Fruit fly (Drosophila melanogaster) whole organism, embryonic: ENCODE results near the gene CG5565.

Source experiments
- Antp ChIP-seq: fragments of 200-800 bp; sonication (Bioruptor generic); optimal IDR thresholded peaks from 3 replicates; lab custom pipeline; 2016; ENCODE audit warnings: missing biosample characterization, missing genetic modification characterization
- Blimp-1 ChIP-seq: fragments of 200-800 bp; sonication (Bioruptor generic); optimal IDR thresholded peaks from 3 replicates; lab custom pipeline; 2018; ENCODE audit warnings: missing biosample characterization, missing genetic modification characterization, mild to moderate bottlenecking, moderate library complexity, missing genetic modification reagents
- CG10565 ChIP-seq: fragments of 200-800 bp; sonication (Bioruptor generic); optimal IDR thresholded peaks from 3 replicates; lab custom pipeline; 2016; ENCODE audit warnings: missing biosample characterization, mild to moderate bottlenecking, missing genetic modification characterization
- CG12744 ChIP-seq: fragments of 200-800 bp; sonication (Bioruptor generic); optimal IDR thresholded peaks from 2 replicates; lab custom pipeline; 2016; ENCODE audit warnings: missing biosample characterization, missing genetic modification characterization
- CG1603 ChIP-seq: fragments of 200-800 bp; sonication (Bioruptor generic); optimal IDR thresholded peaks from 2 replicates; lab custom pipeline; 2019; ENCODE audit warnings: missing biosample characterization, mild to moderate bottlenecking, missing genetic modification characterization, moderate library complexity
- CG2129 ChIP-seq: fragments of 200-800 bp; sonication (Bioruptor generic); IDR thresholded peaks from 2 replicates; pipeline ENCODE4 v1.3.6; 2022; ENCODE audit warnings: missing biosample characterization, missing genetic modification characterization; ENCODE audit not compliant: partially characterized antibody
- CG43689 ChIP-seq: fragments of 200-800 bp; sonication (Bioruptor generic); IDR thresholded peaks from 2 replicates; pipeline ENCODE4 v1.3.6; 2022; ENCODE audit warnings: missing biosample characterization, missing genetic modification characterization
- CG4617 ChIP-seq: fragments of 200-800 bp; sonication (Bioruptor generic); optimal IDR thresholded peaks from 3 replicates; lab custom pipeline; 2016; ENCODE audit warnings: missing biosample characterization, missing genetic modification characterization, borderline replicate concordance
- CG6689 ChIP-seq: fragments of 200-800 bp; sonication (Bioruptor generic); IDR thresholded peaks from 2 replicates; pipeline ENCODE4 v1.3.6; 2022; ENCODE audit warnings: missing biosample characterization, missing genetic modification characterization
- CG8388 ChIP-seq: fragments of 200-800 bp; sonication (Bioruptor generic); optimal IDR thresholded peaks from 2 replicates; lab custom pipeline; 2019; ENCODE audit warnings: missing biosample characterization, mild to moderate bottlenecking, missing genetic modification characterization, moderate library complexity
- D ChIP-seq, 2 experiments: fragments of 200-800 bp in 1 of 2; fragments of >200 bp in 1 of 2; sonication (Bioruptor generic) in 1 of 2; optimal IDR thresholded peaks; 2 replicates in 1 of 2; 3 replicates in 1 of 2; lab custom pipeline; 2017; ENCODE audit warnings: mild to moderate bottlenecking in 1 of 2, missing biosample characterization in 1 of 2, missing genetic modification characterization in 1 of 2, missing genetic modification reagents in 1 of 2
- Dp ChIP-seq: fragments of 200-800 bp; sonication (Bioruptor generic); optimal IDR thresholded peaks from 2 replicates; lab custom pipeline; 2018; ENCODE audit warnings: missing biosample characterization, mild to moderate bottlenecking, missing genetic modification characterization, moderate library complexity
- E2f2 ChIP-seq: fragments of 200-800 bp; sonication (Bioruptor generic); IDR thresholded peaks from 2 replicates; pipeline ENCODE4 v1.3.6; 2022; ENCODE audit warnings: missing biosample characterization, missing genetic modification characterization
- H15 ChIP-seq: fragments of 200-800 bp; sonication (Bioruptor generic); IDR thresholded peaks from 3 replicates; pipeline ENCODE4 v1.3.6; 2022; ENCODE audit warnings: missing biosample characterization, missing genetic modification characterization
- Hr3 ChIP-seq: fragments of 200-800 bp; sonication (Bioruptor generic); optimal IDR thresholded peaks from 3 replicates; lab custom pipeline; 2016; ENCODE audit warnings: missing biosample characterization, missing genetic modification characterization
- Hsf ChIP-seq: fragments of 200-800 bp; sonication (Bioruptor generic); optimal IDR thresholded peaks from 3 replicates; lab custom pipeline; 2016; ENCODE audit warnings: missing biosample characterization, missing genetic modification characterization
- Max ChIP-seq: fragments of 200-800 bp; sonication (Bioruptor generic); optimal IDR thresholded peaks from 2 replicates; lab custom pipeline; 2016; ENCODE audit warnings: missing biosample characterization, mild to moderate bottlenecking, missing genetic modification characterization
- Med ChIP-seq: fragments of 200-800 bp; sonication (Bioruptor generic); peaks from one replicate; lab custom pipeline; 2016; ENCODE audit warnings: missing biosample characterization, missing genetic modification characterization, mild to moderate bottlenecking, inconsistent platforms, moderate library complexity
- Oli ChIP-seq: fragments of 200-800 bp; sonication (Bioruptor generic); optimal IDR thresholded peaks from 2 replicates; lab custom pipeline; 2018; ENCODE audit warnings: missing biosample characterization, mild to moderate bottlenecking, missing genetic modification characterization, moderate library complexity
- Xbp1 ChIP-seq: fragments of 200-800 bp; sonication (Bioruptor generic); optimal IDR thresholded peaks from 3 replicates; lab custom pipeline; 2016; ENCODE audit warnings: missing biosample characterization, mild to moderate bottlenecking, missing genetic modification characterization
- bcd ChIP-seq: fragments of 200-800 bp; sonication (Bioruptor generic); optimal IDR thresholded peaks from 2 replicates; lab custom pipeline; 2017; ENCODE audit warnings: missing biosample characterization, mild to moderate bottlenecking, missing genetic modification characterization
- ci ChIP-seq: fragments of 200-800 bp; sonication (Bioruptor generic); IDR thresholded peaks from 3 replicates; pipeline ENCODE4 v1.3.6; 2022; ENCODE audit warnings: missing biosample characterization, missing genetic modification characterization
- croc ChIP-seq: fragments of 200-800 bp; sonication (Bioruptor generic); conservative IDR thresholded peaks from 3 replicates; pipeline ENCODE4 v1.3.6; 2022; ENCODE audit warnings: missing biosample characterization, missing genetic modification characterization
- dmrt11E ChIP-seq: fragments of 200-800 bp; sonication (Bioruptor generic); optimal IDR thresholded peaks from 3 replicates; lab custom pipeline; 2018; ENCODE audit warnings: missing biosample characterization, mild to moderate bottlenecking, missing genetic modification characterization, moderate library complexity
- dmrt99B ChIP-seq: fragments of 200-800 bp; sonication (Bioruptor generic); optimal IDR thresholded peaks from 2 replicates; lab custom pipeline; 2018; ENCODE audit warnings: missing biosample characterization, mild to moderate bottlenecking, missing genetic modification characterization, moderate library complexity
- fu2 ChIP-seq: fragments of 200-800 bp; sonication (Bioruptor generic); optimal IDR thresholded peaks from 2 replicates; lab custom pipeline; 2016; ENCODE audit warnings: missing biosample characterization, missing genetic modification characterization
- gem ChIP-seq: fragments of 200-800 bp; sonication (Bioruptor generic); optimal IDR thresholded peaks from 2 replicates; lab custom pipeline; 2019; ENCODE audit warnings: missing biosample characterization, mild to moderate bottlenecking, missing genetic modification characterization, moderate library complexity
- grn ChIP-seq: fragments of 200-800 bp; sonication (Bioruptor generic); optimal IDR thresholded peaks from 3 replicates; lab custom pipeline; 2017; ENCODE audit warnings: missing biosample characterization, missing genetic modification characterization
- hth ChIP-seq: fragments of >200 bp; optimal IDR thresholded peaks from 2 replicates; lab custom pipeline; 2017; ENCODE audit warnings: inconsistent platforms
- kay ChIP-seq: fragments of 200-800 bp; sonication (Bioruptor generic); optimal IDR thresholded peaks from 2 replicates; lab custom pipeline; 2016; ENCODE audit warnings: missing biosample characterization, missing genetic modification characterization
- lov ChIP-seq, 2 experiments: fragments of 200-800 bp in 1 of 2; fragments of >200 bp in 1 of 2; sonication (Bioruptor generic) in 1 of 2; IDR thresholded peaks in 1 of 2; optimal IDR thresholded peaks in 1 of 2; 2 replicates in 1 of 2; 3 replicates in 1 of 2; pipeline versions ENCODE4 v1.3.6 to Lab custom; 2017 to 2022; ENCODE audit warnings: missing biosample characterization in 1 of 2, missing genetic modification characterization in 1 of 2
- nmo ChIP-seq: fragments of 200-800 bp; sonication (Bioruptor generic); optimal IDR thresholded peaks from 2 replicates; lab custom pipeline; 2018; ENCODE audit warnings: missing biosample characterization, mild to moderate bottlenecking, missing genetic modification characterization, moderate library complexity
- prd ChIP-seq, 3 experiments: fragments of >200 bp in 2 of 3; fragments of 200-800 bp in 1 of 3; sonication (Bioruptor generic) in 1 of 3; optimal IDR thresholded peaks in 2 of 3; IDR thresholded peaks in 1 of 3; 2 replicates in 2 of 3; 3 replicates in 1 of 3; pipeline versions ENCODE4 v1.3.6 to Lab custom; 2017 to 2022; ENCODE audit warnings: missing biosample characterization in 1 of 3, missing genetic modification characterization in 1 of 3
- ranshi ChIP-seq: fragments of 200-800 bp; sonication (Bioruptor generic); IDR thresholded peaks from 2 replicates; pipeline ENCODE4 v1.3.6; 2022; ENCODE audit warnings: missing biosample characterization, missing genetic modification characterization
- row ChIP-seq: fragments of 200-800 bp; sonication (Bioruptor generic); IDR thresholded peaks from 3 replicates; pipeline ENCODE4 v1.3.6; 2022; ENCODE audit warnings: missing biosample characterization, missing genetic modification characterization
- tgo ChIP-seq: fragments of 200-800 bp; sonication (Bioruptor generic); IDR thresholded peaks from 3 replicates; pipeline ENCODE4 v1.3.6; 2022; ENCODE audit warnings: missing biosample characterization, missing genetic modification characterization
- tna ChIP-seq: fragments of 200-800 bp; sonication (Bioruptor generic); IDR thresholded peaks from 2 replicates; pipeline ENCODE4 v1.3.6; 2022; ENCODE audit warnings: missing biosample characterization, missing genetic modification characterization; ENCODE audit not compliant: partially characterized antibody
- unpg ChIP-seq: fragments of 200-800 bp; sonication (Bioruptor generic); optimal IDR thresholded peaks from 3 replicates; lab custom pipeline; 2018; ENCODE audit warnings: missing biosample characterization, mild to moderate bottlenecking, missing genetic modification characterization, moderate library complexity
- zen ChIP-seq: fragments of 200-800 bp; sonication (Bioruptor generic); optimal IDR thresholded peaks from 3 replicates; lab custom pipeline; 2018; ENCODE audit warnings: missing biosample characterization, mild to moderate bottlenecking, missing genetic modification characterization, moderate library complexity
- zen2 ChIP-seq: fragments of 200-800 bp; sonication (Bioruptor generic); IDR thresholded peaks from 3 replicates; pipeline ENCODE4 v1.3.6; 2022; ENCODE audit warnings: missing biosample characterization, missing genetic modification characterization; ENCODE audit not compliant: partially characterized antibody
- zf30C ChIP-seq: fragments of 200-800 bp; sonication (Bioruptor generic); optimal IDR thresholded peaks from 3 replicates; lab custom pipeline; 2018; ENCODE audit warnings: missing biosample characterization, mild to moderate bottlenecking, missing genetic modification characterization

CG5565 gene

DNA sequence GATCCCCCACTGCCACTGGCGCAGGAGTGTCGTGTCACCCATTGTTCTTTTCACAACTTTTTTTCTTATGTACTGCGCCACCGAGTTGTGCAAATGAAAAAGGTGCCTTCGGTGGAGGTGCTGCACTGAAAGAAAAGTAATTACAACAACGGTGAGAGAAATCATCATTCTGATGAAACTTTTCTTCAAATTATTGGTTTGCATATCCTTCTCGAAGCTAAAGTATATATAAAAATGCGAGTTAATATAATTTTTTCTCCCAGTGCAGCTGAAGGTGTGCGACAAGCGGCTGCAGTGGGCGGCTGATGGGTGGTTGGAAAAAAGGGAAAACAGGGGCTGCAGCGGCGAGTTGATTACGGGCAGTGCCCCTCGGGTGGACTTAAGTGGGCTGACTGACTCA, 43.4 kb downstream of the CG5565 start (continued):
- TF ChIP-seq CG43689 (no peak), tna (GFP tag; lab: Robert Waterston, UW) (no peak), E2f2 (GFP tag; lab: Robert Waterston, UW) (no peak), Xbp1 (GFP tag; lab: Kevin White, UChicago) (no peak), Hsf (GFP tag; lab: Kevin White, UChicago) (no peak), CG2129 (no peak), CG8388 (GFP tag; lab: Kevin White, UChicago) (no peak), zf30C (GFP tag; lab: Kevin White, UChicago) (no peak), Max (GFP tag; lab: Kevin White, UChicago) (no peak), Blimp-1 (peak; percentile 18), prd (optimal IDR thresholded peaks at IDR 0.05; lab: Kevin White, UChicago) (no peak), prd (GFP tag; IDR thresholded peaks at IDR 0.05; lab: Robert Waterston, UW) (peak; percentile 30; the same call in 1 of the 3 replicates), bcd (GFP tag; lab: Kevin White, UChicago) (no peak), Med (GFP tag; lab: Kevin White, UChicago) (peak; percentile 66), Dp (GFP tag; lab: Kevin White, UChicago) (no peak), ci (GFP tag; lab: Robert Waterston, UW) (peak; percentile 30; the same call in 2 of the 3 replicates), unpg (GFP tag; lab: Kevin White, UChicago) (no peak), CG6689 (GFP tag; lab: Robert Waterston, UW) (no peak), nmo (GFP tag; lab: Kevin White, UChicago) (peak; percentile 5), kay (GFP tag; lab: Kevin White, UChicago) (no peak), lov (optimal IDR thresholded peaks at IDR 0.05; lab: Kevin White, UChicago) (no peak), lov (GFP tag; IDR thresholded peaks at IDR 0.05; lab: Robert Waterston, UW) (no peak), CG12744 (GFP tag; lab: Kevin White, UChicago) (no peak), tgo (no peak), row (GFP tag; lab: Robert Waterston, UW) (0 out of 3 replicates have a peak, but pooled peaks have one; percentile 33), grn (GFP tag; lab: Kevin White, UChicago) (no peak), hth (lab: Kevin White, UChicago) (no peak), D (optimal IDR thresholded peaks at IDR 0.05; lab: Kevin White, UChicago) (no peak), D (GFP tag; optimal IDR thresholded peaks at IDR 0.05; lab: Kevin White, UChicago) (no peak), Hr3 (no peak), H15 (GFP tag; lab: Robert Waterston, UW) (no peak), Oli (tag; lab: Kevin White, UChicago) (no peak), zen2 (GFP tag; lab: Robert Waterston, UW) (no peak), ranshi (GFP tag; lab: Robert Waterston, UW) (peak; percentile 8; the same call in 1 of the 2 replicates), Antp (GFP tag; lab: Kevin White, UChicago) (no peak), dmrt11E (tag; lab: Kevin White, UChicago) (no peak), zen (no peak), croc (no peak), CG1603 (tag; lab: Kevin White, UChicago) (peak; percentile 39), CG10565 (no peak), dmrt99B (tag; lab: Kevin White, UChicago) (peak; percentile 36), gem (tag; lab: Kevin White, UChicago) (peak; percentile 47), CG4617 (GFP tag; lab: Kevin White, UChicago) (no peak), fu2 (GFP tag; lab: Kevin White, UChicago) (no peak)
- TF ChIP-seq, all 482 proteins: peak for 25
